Worm (Caenorhabditis elegans) whole organism, dauer: Measurements from ENCODE around the gene CD4.11.

Source experiments
- unc-62 ChIP-seq: sonication (generic microtip); optimal IDR thresholded peaks from 2 replicates; lab custom pipeline; 2017; ENCODE audit warnings: missing biosample characterization, missing genetic modification reagents, missing genetic modification characterization

Gene CD4.11

ce11 chrV:5584833-5585232 lies at the start of gene CD4.11:
TSS of gene CD4.11 (plus strand) at chrV:5585133.
- no peak for TF ChIP-seq unc-62 (GFP tag; lab: Kevin White, UChicago)

ce11 chrV:5535774-5536173 lies 49.2 kb upstream of the CD4.11 start, which contains the start of gene C24G6.8:
TSS of gene C24G6.8 (minus strand) at chrV:5535874.
- TF ChIP-seq unc-62 (GFP tag; lab: Kevin White, UChicago) = no peak

ce11 chrV:5536240-5536811 lies 48.6 kb upstream of the CD4.11 start, which contains the start of the genes cox-16 and syp-2:
TSS of gene cox-16 (minus strand) at chrV:5536243.
TSS of gene syp-2 (plus strand) at chrV:5536487.
- TF ChIP-seq unc-62 (GFP tag; lab: Kevin White, UChicago) = no peak

- no peak for TF ChIP-seq unc-62 (GFP tag; lab: Kevin White, UChicago)
These were observed 46.4 kb upstream of the CD4.11 start, which contains the start of gene cft-1 for ce11 chrV:5538500-5538899. TSS of gene cft-1 (plus strand) at chrV:5538800.

ce11 chrV:5548051-5548450 lies 36.9 kb upstream of the CD4.11 start, which contains the start of gene ugt-48:
TSS of gene ugt-48 (minus strand) at chrV:5548062.
- no peak for TF ChIP-seq unc-62 (GFP tag; lab: Kevin White, UChicago)

ce11 chrV:5548497-5548896 lies 36.4 kb upstream of the CD4.11 start:
- TF ChIP-seq unc-62 (GFP tag; lab: Kevin White, UChicago) = no peak

- TF ChIP-seq unc-62 (GFP tag; lab: Kevin White, UChicago) = no peak
These were observed 26.3 kb upstream of the CD4.11 start, which contains the start of gene glb-5 for ce11 chrV:5558590-5558989. TSS of gene glb-5 (plus strand) at chrV:5558890.

- TF ChIP-seq unc-62 (GFP tag; lab: Kevin White, UChicago) = no peak
These were observed 25.1 kb upstream of the CD4.11 start for ce11 chrV:5559882-5560281.

- TF ChIP-seq unc-62 (GFP tag; lab: Kevin White, UChicago) = no peak
These were observed 17.8 kb upstream of the CD4.11 start, which contains the start of gene C18C4.7 for ce11 chrV:5567119-5567518. TSS of gene C18C4.7 (minus strand) at chrV:5567219.

- no peak for TF ChIP-seq unc-62 (GFP tag; lab: Kevin White, UChicago)
These were observed 14.5 kb upstream of the CD4.11 start, which contains the start of gene glb-6 for ce11 chrV:5570433-5570832. TSS of gene glb-6 (minus strand) at chrV:5570533.

ce11 chrV:5571691-5572090 lies 13.2 kb upstream of the CD4.11 start:
- TF ChIP-seq unc-62 (GFP tag; lab: Kevin White, UChicago) = no peak

- no peak for TF ChIP-seq unc-62 (GFP tag; lab: Kevin White, UChicago)
These were observed 8.9 kb upstream of the CD4.11 start for ce11 chrV:5576008-5576407.

ce11 chrV:5579666-5580065 lies 5.3 kb upstream of the CD4.11 start:
- no peak for TF ChIP-seq unc-62 (GFP tag; lab: Kevin White, UChicago)

- TF ChIP-seq unc-62 (GFP tag; lab: Kevin White, UChicago) = no peak
These were observed 4.4 kb upstream of the CD4.11 start for ce11 chrV:5580517-5580916.

ce11 chrV:5581312-5581711 lies 3.6 kb upstream of the CD4.11 start, which contains the start of gene klc-2:
TSS of gene klc-2 (minus strand) at chrV:5581412.
- no peak for TF ChIP-seq unc-62 (GFP tag; lab: Kevin White, UChicago)

- no peak for TF ChIP-seq unc-62 (GFP tag; lab: Kevin White, UChicago)
These were observed 2.6 kb upstream of the CD4.11 start for ce11 chrV:5582308-5582707.

- no peak for TF ChIP-seq unc-62 (GFP tag; lab: Kevin White, UChicago)
These were observed 2.1 kb upstream of the CD4.11 start for ce11 chrV:5582860-5583259.
